Fruit fly (Drosophila melanogaster): ENCODE results near the gene prd.

Gene prd

dm6 chr2L:12044613-12045350, 40.8 kb downstream of the prd start, which contains the start of gene CG6785:
Gene CG6785 (minus strand): TSS chr2L:12045200.
- TF ChIP-seq Sin3A (optimal IDR thresholded peaks at IDR 0.05) (no peak), psq (optimal IDR thresholded peaks at IDR 0.05) (no peak), Myc (optimal IDR thresholded peaks at IDR 0.05) (no peak), h (optimal IDR thresholded peaks at IDR 0.05) (no peak), ttk (optimal IDR thresholded peaks at IDR 0.05) (no peak), insv (optimal IDR thresholded peaks at IDR 0.05) (no peak)

dm6 chr2L:12040510-12040909, 45.1 kb downstream of the prd start, which contains the start of gene CG6766:
Gene CG6766 (minus strand): TSS chr2L:12040689.
- TF ChIP-seq Sin3A (optimal IDR thresholded peaks at IDR 0.05) (no peak), h (optimal IDR thresholded peaks at IDR 0.05) (no peak), psq (optimal IDR thresholded peaks at IDR 0.05) (no peak), insv (optimal IDR thresholded peaks at IDR 0.05) (no peak), ttk (optimal IDR thresholded peaks at IDR 0.05) (no peak), Myc (optimal IDR thresholded peaks at IDR 0.05) (no peak)

DNA sequence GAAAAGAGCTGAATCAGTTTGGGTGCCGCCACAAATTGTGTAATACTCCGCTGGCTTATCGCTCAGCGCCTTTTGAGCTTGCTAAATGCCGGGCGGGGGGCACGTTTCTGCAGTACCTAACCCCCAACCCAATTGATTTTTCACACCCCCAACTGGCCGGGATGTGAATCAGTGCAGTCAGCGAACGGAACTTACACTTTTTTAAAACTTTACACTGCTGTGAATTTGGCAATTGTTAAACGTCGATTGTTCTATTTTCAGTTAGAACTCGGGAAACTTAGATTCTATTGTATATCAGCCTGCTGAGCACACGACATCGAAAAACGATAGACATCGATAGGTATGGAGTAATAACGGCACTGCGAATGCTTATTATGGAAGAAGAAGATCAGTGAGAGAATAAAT, 47.4 kb downstream of the prd start, which contains the start of gene Tom70:
Gene Tom70, minus strand, starts transcription at position 335 of the 405 bp plus-strand sequence.
- TF ChIP-seq h (optimal IDR thresholded peaks at IDR 0.05): no peak
- no peak for TF ChIP-seq insv (optimal IDR thresholded peaks at IDR 0.05)
- no peak for TF ChIP-seq Sin3A (optimal IDR thresholded peaks at IDR 0.05)
- no peak for TF ChIP-seq ttk (optimal IDR thresholded peaks at IDR 0.05)
- no peak for TF ChIP-seq Myc (optimal IDR thresholded peaks at IDR 0.05)
- TF ChIP-seq psq (optimal IDR thresholded peaks at IDR 0.05): no peak

- TF ChIP-seq ttk (optimal IDR thresholded peaks at IDR 0.05) (no peak), Sin3A (optimal IDR thresholded peaks at IDR 0.05) (no peak), Myc (optimal IDR thresholded peaks at IDR 0.05) (no peak), psq (optimal IDR thresholded peaks at IDR 0.05) (no peak), h (optimal IDR thresholded peaks at IDR 0.05) (no peak), insv (optimal IDR thresholded peaks at IDR 0.05) (no peak)
Observed at dm6 chr2L:12033890-12034289, 51.7 kb downstream of the prd start, which contains the start of gene CG18788. Gene CG18788 (plus strand): TSS chr2L:12034190.

Data from Kc167 (cell line).